Worm (Caenorhabditis elegans) whole organism, L2 larva: ENCODE measurements around the gene pes-8.

ENCODE experiments used
- alr-1 ChIP-seq: fragments of 150-350 bp; optimal IDR thresholded peaks from 2 replicates; lab custom pipeline; 2014; ENCODE audit warnings: missing biosample characterization, missing genetic modification characterization
- aly-2 ChIP-seq: fragments of 150-350 bp; optimal IDR thresholded peaks from 2 replicates; lab custom pipeline; 2014; ENCODE audit warnings: missing biosample characterization, missing genetic modification characterization
- blmp-1 ChIP-seq: sonication (generic microtip); optimal IDR thresholded peaks from 2 replicates; lab custom pipeline; 2017; ENCODE audit warnings: missing genetic modification characterization, mild to moderate bottlenecking, missing compliant biosample characterization, antibody characterized with exemption, moderate library complexity; ENCODE audit not compliant: insufficient read depth
- ceh-16 ChIP-seq: fragments of 150-350 bp; optimal IDR thresholded peaks from 2 replicates; lab custom pipeline; 2014; ENCODE audit warnings: missing biosample characterization, missing genetic modification characterization
- lin-13 ChIP-seq: fragments of 150-350 bp; optimal IDR thresholded peaks from 2 replicates; lab custom pipeline; 2014; ENCODE audit warnings: missing biosample characterization, missing genetic modification reagents, missing genetic modification characterization

DNA sequence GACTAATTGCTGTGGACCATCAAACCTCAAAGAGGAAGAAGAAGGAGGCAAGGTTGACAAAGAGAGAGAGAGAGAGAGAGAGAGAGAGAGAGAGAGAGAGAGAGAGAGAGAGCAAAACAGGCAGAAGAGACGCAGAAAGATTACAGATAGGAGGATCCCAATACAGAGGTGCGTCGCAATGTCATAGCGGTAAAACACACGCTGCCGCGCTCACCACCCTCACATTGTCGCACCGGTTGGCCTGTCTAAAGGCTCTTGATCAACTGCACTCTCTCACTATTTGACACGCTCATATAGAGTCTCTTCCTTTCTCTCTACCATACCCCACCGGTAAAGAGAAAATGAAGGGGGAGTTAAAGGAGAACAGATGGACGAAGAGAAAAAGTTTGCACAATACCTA is 26.3 kb upstream of the pes-8 start:
- TF ChIP-seq blmp-1 (peak; percentile 43), aly-2 (no peak), ceh-16 (tag; lab: Kevin White, UChicago) (no peak), lin-13 (no peak), alr-1 (tag; lab: Kevin White, UChicago) (no peak)
